Worm (Caenorhabditis elegans) whole organism, L2 larva: ENCODE data around the gene T09D3.3.

Source experiments
- C34F6.9 ChIP-seq: fragments of 150-350 bp; optimal IDR thresholded peaks from 2 replicates; lab custom pipeline; 2014; ENCODE audit warnings: missing biosample characterization, missing genetic modification characterization
- F13H6.1 ChIP-seq: sonication (generic microtip); optimal IDR thresholded peaks from 2 replicates; lab custom pipeline; 2016; ENCODE audit warnings: missing genetic modification characterization, missing compliant biosample characterization
- R02D3.7 ChIP-seq: fragments of 150-350 bp; optimal IDR thresholded peaks from 2 replicates; lab custom pipeline; 2014; ENCODE audit warnings: missing biosample characterization, missing genetic modification characterization
- Y55F3AM.14 ChIP-seq: fragments of 200-800 bp; sonication (Bioruptor generic); optimal IDR thresholded peaks from 2 replicates; lab custom pipeline; 2018; ENCODE audit warnings: mild to moderate bottlenecking, missing genetic modification characterization, missing compliant biosample characterization
- ZK546.5 ChIP-seq: sonication (generic microtip); optimal IDR thresholded peaks from 2 replicates; lab custom pipeline; 2017; ENCODE audit warnings: missing biosample characterization, missing genetic modification characterization
- alr-1 ChIP-seq: fragments of 150-350 bp; optimal IDR thresholded peaks from 2 replicates; lab custom pipeline; 2014; ENCODE audit warnings: missing biosample characterization, missing genetic modification characterization
- aly-2 ChIP-seq: fragments of 150-350 bp; optimal IDR thresholded peaks from 2 replicates; lab custom pipeline; 2014; ENCODE audit warnings: missing biosample characterization, missing genetic modification characterization
- blmp-1 ChIP-seq: sonication (generic microtip); optimal IDR thresholded peaks from 2 replicates; lab custom pipeline; 2017; ENCODE audit warnings: missing genetic modification characterization, mild to moderate bottlenecking, missing compliant biosample characterization, antibody characterized with exemption, moderate library complexity; ENCODE audit not compliant: insufficient read depth
- crh-2 ChIP-seq: sonication (generic microtip); optimal IDR thresholded peaks from 2 replicates; lab custom pipeline; 2017; ENCODE audit warnings: missing biosample characterization, missing genetic modification characterization
- dmd-4 ChIP-seq: sonication (generic microtip); optimal IDR thresholded peaks from 2 replicates; lab custom pipeline; 2017; ENCODE audit warnings: missing biosample characterization, missing genetic modification characterization
- egl-27 ChIP-seq: sonication (generic microtip); optimal IDR thresholded peaks from 3 replicates; lab custom pipeline; 2017; ENCODE audit warnings: missing biosample characterization, missing genetic modification reagents, missing genetic modification characterization
- elt-1 ChIP-seq: fragments of 150-350 bp; optimal IDR thresholded peaks from 2 replicates; lab custom pipeline; 2014; ENCODE audit warnings: missing biosample characterization, missing genetic modification characterization
- elt-3 ChIP-seq: sonication (generic microtip); optimal IDR thresholded peaks from 2 replicates; lab custom pipeline; 2017; ENCODE audit warnings: missing biosample characterization, missing genetic modification characterization
- fos-1 ChIP-seq: fragments of 150-350 bp; optimal IDR thresholded peaks from 2 replicates; lab custom pipeline; 2014; ENCODE audit warnings: missing biosample characterization, missing genetic modification characterization
- gmeb-1 ChIP-seq: fragments of 150-350 bp; optimal IDR thresholded peaks from 2 replicates; lab custom pipeline; 2014; ENCODE audit warnings: missing biosample characterization, missing genetic modification characterization
- lin-11 ChIP-seq: fragments of 150-350 bp; sonication (generic microtip); optimal IDR thresholded peaks from 2 replicates; lab custom pipeline; 2014; ENCODE audit warnings: missing biosample characterization, missing genetic modification characterization, inconsistent platforms, mixed read lengths
- lsy-2 ChIP-seq, 2 experiments: fragments of 150-350 bp in 1 of 2; sonication (generic microtip) in 1 of 2; optimal IDR thresholded peaks; 2 replicates each; lab custom pipeline; 2014 to 2017; ENCODE audit warnings: missing biosample characterization in 2 of 2, missing genetic modification characterization in 2 of 2
- mab-5 ChIP-seq: fragments of 150-350 bp; optimal IDR thresholded peaks from 2 replicates; lab custom pipeline; 2014; ENCODE audit warnings: missing biosample characterization, missing genetic modification characterization
- nhr-10 ChIP-seq: sonication (generic microtip); optimal IDR thresholded peaks from 2 replicates; lab custom pipeline; 2017; ENCODE audit warnings: missing biosample characterization, missing genetic modification characterization
- nhr-11 ChIP-seq: fragments of 150-350 bp; optimal IDR thresholded peaks from 2 replicates; lab custom pipeline; 2014; ENCODE audit warnings: missing biosample characterization, missing genetic modification characterization
- nhr-12 ChIP-seq: fragments of 150-350 bp; optimal IDR thresholded peaks from 2 replicates; lab custom pipeline; 2014; ENCODE audit warnings: missing biosample characterization, missing genetic modification characterization
- nhr-21 ChIP-seq: fragments of 150-350 bp; optimal IDR thresholded peaks from 2 replicates; lab custom pipeline; 2014; ENCODE audit warnings: missing biosample characterization, missing genetic modification characterization
- nhr-23 ChIP-seq: fragments of 150-350 bp; optimal IDR thresholded peaks from 2 replicates; lab custom pipeline; 2014; ENCODE audit warnings: missing biosample characterization, missing genetic modification reagents, missing genetic modification characterization
- nhr-6 ChIP-seq: fragments of 150-350 bp; optimal IDR thresholded peaks from 2 replicates; lab custom pipeline; 2014; ENCODE audit warnings: missing biosample characterization, missing genetic modification characterization
- peb-1 ChIP-seq: fragments of 150-350 bp; optimal IDR thresholded peaks from 2 replicates; lab custom pipeline; 2014; ENCODE audit warnings: missing biosample characterization, missing genetic modification characterization
- skn-1 ChIP-seq: sonication (generic microtip); optimal IDR thresholded peaks from 2 replicates; lab custom pipeline; 2017; ENCODE audit warnings: missing biosample characterization, missing genetic modification characterization
- sma-3 ChIP-seq: sonication (generic microtip); optimal IDR thresholded peaks from 2 replicates; lab custom pipeline; 2016; ENCODE audit warnings: missing genetic modification reagents, missing genetic modification characterization, missing compliant biosample characterization
- sma-9 ChIP-seq, 2 experiments: fragments of 150-350 bp in 1 of 2; sonication (generic microtip) in 1 of 2; optimal IDR thresholded peaks; 2 replicates each; lab custom pipeline; 2014 to 2016; ENCODE audit warnings: missing genetic modification characterization in 2 of 2, mild to moderate bottlenecking in 1 of 2, missing biosample characterization in 1 of 2, missing compliant biosample characterization in 1 of 2, missing genetic modification reagents in 1 of 2, moderate library complexity in 1 of 2
- unc-39 ChIP-seq: fragments of 150-350 bp; optimal IDR thresholded peaks from 2 replicates; lab custom pipeline; 2014; ENCODE audit warnings: missing biosample characterization, missing genetic modification characterization
- unc-55 ChIP-seq: fragments of 150-350 bp; sonication (generic microtip); optimal IDR thresholded peaks from 3 replicates; lab custom pipeline; 2014; ENCODE audit warnings: missing biosample characterization, missing genetic modification reagents, missing genetic modification characterization
- ztf-1 ChIP-seq: fragments of 200-800 bp; sonication (Bioruptor generic); conservative IDR thresholded peaks from 2 replicates; pipeline ENCODE4 v1.3.6; 2022; ENCODE audit warnings: missing genetic modification characterization, missing compliant biosample characterization
- ztf-11 ChIP-seq: sonication (generic microtip); optimal IDR thresholded peaks from 2 replicates; lab custom pipeline; 2017; ENCODE audit warnings: missing biosample characterization, missing genetic modification characterization
- ztf-4 ChIP-seq: fragments of 150-350 bp; optimal IDR thresholded peaks from 2 replicates; lab custom pipeline; 2014; ENCODE audit warnings: missing biosample characterization, missing genetic modification characterization

T09D3.3 gene

DNA sequence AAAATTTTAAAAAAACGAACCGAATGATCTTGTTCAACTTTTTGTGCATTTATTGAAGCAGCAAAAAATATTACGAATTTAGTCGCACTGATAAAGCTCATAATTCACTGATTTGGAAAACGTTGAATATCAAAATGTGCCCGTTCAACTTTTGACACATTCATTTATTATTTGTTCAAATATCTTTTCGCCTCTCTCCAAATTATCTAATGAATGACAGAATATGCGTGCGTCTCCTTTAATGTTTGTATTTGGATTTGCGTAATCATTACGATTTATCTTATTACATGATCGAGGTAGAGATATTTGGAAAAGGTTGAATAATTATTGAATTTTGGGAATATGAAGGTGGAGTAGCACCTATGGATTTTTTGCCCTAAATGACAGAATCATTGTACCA, at the start of gene T09D3.3:
Gene T09D3.3 (minus strand): TSS at position 101 of the 400 bp plus-strand sequence.
- no peak for TF ChIP-seq fos-1 (tag; lab: Kevin White, UChicago)
- no peak for TF ChIP-seq blmp-1
- no peak for TF ChIP-seq ztf-4

DNA sequence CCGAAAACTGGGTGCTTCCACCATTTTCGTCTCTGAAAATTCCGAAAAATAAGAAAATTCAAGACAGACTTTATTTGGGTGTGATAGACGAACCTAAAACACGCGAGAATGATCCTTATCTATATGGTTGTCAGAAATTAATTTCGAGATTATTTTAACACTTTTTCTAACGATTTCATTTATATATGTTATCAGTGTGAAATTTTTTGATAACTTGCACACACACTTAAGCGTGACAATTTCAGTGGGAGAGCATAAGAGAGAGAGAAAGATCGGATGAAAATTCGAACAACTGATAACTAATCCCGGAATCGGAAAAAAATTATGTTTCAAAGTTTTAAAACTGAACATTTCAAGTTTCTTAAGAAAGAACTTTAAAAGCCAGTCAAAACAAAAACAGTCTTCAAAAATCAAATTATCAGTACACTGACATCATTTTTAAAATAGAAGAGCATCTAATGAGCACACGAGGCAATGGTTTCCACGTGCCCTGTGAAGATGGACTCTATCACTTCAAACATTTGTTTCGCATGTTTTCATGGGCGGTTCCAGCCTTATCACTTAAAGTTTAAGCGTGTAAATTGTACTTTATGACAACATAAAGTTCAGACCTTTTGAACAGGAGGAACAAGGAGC, 43.7 kb upstream of the T09D3.3 start, which contains the start of gene C35A11.4:
Gene C35A11.4 (minus strand): TSS at position 156 of the 636 bp plus-strand sequence.
- TF ChIP-seq sma-3 (GFP tag; lab: Kevin White, UChicago) (no peak), sma-9 (GFP tag; optimal IDR thresholded peaks at IDR 0.05; lab: Kevin White, UChicago) (peak; percentile 21), sma-9 (tag; optimal IDR thresholded peaks at IDR 0.05; lab: Kevin White, UChicago) (no peak), elt-1 (no peak), unc-39 (tag; lab: Kevin White, UChicago) (no peak), mab-5 (tag; lab: Kevin White, UChicago) (no peak), F13H6.1 (tag; lab: Kevin White, UChicago) (peak; percentile 7), fos-1 (tag; lab: Kevin White, UChicago) (peak; percentile 72), egl-27 (tag; lab: Kevin White, UChicago) (peak; percentile 44)

DNA sequence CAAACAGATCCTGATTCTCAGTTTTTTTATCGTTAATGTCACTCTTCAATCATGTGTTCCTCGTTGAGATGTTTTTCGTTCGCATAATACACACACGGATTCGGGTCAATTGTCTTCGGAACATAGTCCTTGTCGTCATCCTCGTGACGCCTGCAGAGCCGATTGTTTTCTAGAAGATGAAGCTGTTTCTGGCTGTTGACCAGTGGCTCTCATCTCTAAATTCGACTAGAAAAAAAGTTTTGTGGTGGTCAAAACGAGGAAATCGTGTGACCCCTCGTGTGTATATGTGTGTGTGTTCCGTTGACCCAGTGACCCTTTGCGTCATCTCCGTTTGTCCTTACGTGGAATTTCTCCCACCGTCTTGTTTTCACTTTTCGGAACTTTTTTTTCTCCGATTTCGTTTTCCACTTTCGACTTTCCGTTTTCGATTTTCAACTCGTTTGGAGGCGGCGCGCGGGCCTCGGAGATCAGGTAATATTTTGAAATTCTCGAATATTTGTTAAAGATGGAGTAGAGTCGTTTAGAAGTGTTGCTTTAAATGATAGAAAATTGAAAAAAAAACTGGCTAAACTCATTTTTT, 36.6 kb upstream of the T09D3.3 start, which contains the start of gene C35A11.2:
Gene C35A11.2 (plus strand): TSS at position 386 of the 580 bp plus-strand sequence.
- no peak for TF ChIP-seq elt-1
- no peak for TF ChIP-seq gmeb-1 (tag; lab: Kevin White, UChicago)
- TF ChIP-seq blmp-1 = peak; percentile 80
- no peak for TF ChIP-seq peb-1 (tag; lab: Kevin White, UChicago)
- TF ChIP-seq C34F6.9 (tag; lab: Kevin White, UChicago) = no peak
- peak; percentile 18 for TF ChIP-seq nhr-21 (tag; lab: Kevin White, UChicago)
- TF ChIP-seq ztf-4 = no peak
- TF ChIP-seq aly-2 = no peak
- no peak for TF ChIP-seq alr-1

DNA sequence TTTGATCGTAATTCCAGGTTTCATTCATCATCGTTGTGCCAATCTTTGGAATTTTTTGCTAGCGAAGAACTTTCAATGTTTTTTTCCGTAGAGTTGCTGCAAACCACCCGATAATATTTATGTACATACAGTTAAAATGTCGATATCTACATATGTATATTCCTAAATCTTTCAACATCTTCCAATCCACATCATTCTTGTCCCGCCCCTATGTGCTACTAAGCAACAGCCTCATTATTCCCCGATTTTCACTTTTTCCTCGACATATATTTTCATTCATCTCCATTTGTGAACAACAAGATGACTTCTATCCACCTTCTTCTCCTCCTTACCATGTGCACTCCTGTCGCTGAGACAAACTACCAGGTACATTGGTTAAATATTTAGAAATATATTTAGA, 22.7 kb upstream of the T09D3.3 start, which contains the start of gene C35A11.3:
Gene C35A11.3 (plus strand): TSS at position 301 of the 400 bp plus-strand sequence.
- no peak for TF ChIP-seq nhr-11 (tag; lab: Kevin White, UChicago)
- no peak for TF ChIP-seq nhr-12 (tag; lab: Kevin White, UChicago)
- TF ChIP-seq nhr-6 (tag; lab: Kevin White, UChicago) = no peak
- no peak for TF ChIP-seq alr-1
- TF ChIP-seq elt-3 (tag; lab: Kevin White, UChicago) = no peak
- no peak for TF ChIP-seq nhr-21 (tag; lab: Kevin White, UChicago)
- no peak for TF ChIP-seq peb-1 (tag; lab: Kevin White, UChicago)
- TF ChIP-seq ztf-4 = no peak
- TF ChIP-seq aly-2 = no peak
- no peak for TF ChIP-seq crh-2
- TF ChIP-seq skn-1 (tag; lab: Kevin White, UChicago) = no peak

DNA sequence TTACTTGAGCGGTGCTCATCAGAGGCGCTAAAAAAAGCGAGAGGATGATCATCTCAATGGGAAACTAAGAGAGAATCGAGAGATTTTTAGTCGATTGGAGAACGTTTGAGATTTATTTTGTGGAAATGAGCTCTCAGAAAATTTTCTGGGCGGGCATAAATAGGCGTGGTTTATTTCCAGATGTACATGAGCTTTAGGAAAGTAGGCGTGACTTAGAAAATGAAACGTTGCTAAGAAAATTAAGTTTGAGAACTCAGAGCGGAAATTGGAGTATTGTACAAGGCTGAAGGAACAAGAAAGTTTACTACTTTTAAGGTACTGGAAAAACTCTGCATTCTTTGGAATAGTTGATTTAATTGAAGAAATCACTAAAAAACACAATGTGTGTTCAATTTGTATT, 19.4 kb upstream of the T09D3.3 start, which contains the start of gene T09D3.9:
Gene T09D3.9 (minus strand): TSS at position 101 of the 400 bp plus-strand sequence.
- TF ChIP-seq ZK546.5 (tag; lab: Kevin White, UChicago) (no peak), elt-3 (tag; lab: Kevin White, UChicago) (no peak), ztf-11 (no peak), ztf-1 (no peak), alr-1 (no peak), C34F6.9 (tag; lab: Kevin White, UChicago) (no peak)

DNA sequence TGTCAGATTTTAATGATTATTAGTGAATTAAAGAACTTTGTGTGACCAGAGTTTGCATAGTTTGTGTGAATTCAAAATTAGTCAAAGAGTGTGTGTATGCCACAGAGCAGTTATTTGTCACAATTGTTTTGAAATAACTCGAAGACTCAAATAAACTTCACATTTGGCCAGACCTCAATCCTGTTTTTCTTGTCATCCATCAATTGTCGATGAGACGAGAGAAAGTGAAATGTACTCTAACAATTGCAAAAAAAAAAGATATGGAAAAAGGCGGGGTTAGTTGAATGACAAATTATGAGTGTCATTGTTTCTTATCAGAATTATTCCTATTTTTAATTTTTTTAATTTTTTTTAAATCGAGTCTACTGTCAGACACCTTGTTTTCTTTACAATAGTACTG, 15.5 kb upstream of the T09D3.3 start, which contains the start of gene T09D3.8:
Gene T09D3.8 (plus strand): TSS at position 301 of the 400 bp plus-strand sequence.
- TF ChIP-seq blmp-1 (no peak), gmeb-1 (tag; lab: Kevin White, UChicago) (no peak), lin-11 (tag; lab: Kevin White, UChicago) (no peak), skn-1 (tag; lab: Kevin White, UChicago) (no peak), unc-55 (GFP tag; lab: Kevin White, UChicago) (no peak), dmd-4 (tag; lab: Kevin White, UChicago) (no peak), aly-2 (no peak), lsy-2 (tag; optimal IDR thresholded peaks at IDR 0.05; lab: Kevin White, UChicago) (no peak), alr-1 (no peak), nhr-12 (tag; lab: Kevin White, UChicago) (no peak), nhr-10 (tag; lab: Kevin White, UChicago) (no peak), F13H6.1 (tag; lab: Kevin White, UChicago) (no peak), R02D3.7 (tag; lab: Kevin White, UChicago) (no peak), crh-2 (no peak), Y55F3AM.14 (no peak), nhr-23 (tag; lab: Kevin White, UChicago) (no peak)
